Worm (Caenorhabditis elegans) whole organism, L4 larva: ENCODE measurements around the gene chil-8.

Experiments used
- F44E2.7 ChIP-seq: fragments of 200-800 bp; sonication (Bioruptor generic); IDR thresholded peaks from 2 replicates; pipeline ENCODE4 v2.1.2; 2022; ENCODE audit warnings: missing genetic modification characterization, missing compliant biosample characterization
- aha-1 ChIP-seq: fragments of 150-350 bp; peaks from one replicate; lab custom pipeline; 2014; ENCODE audit warnings: missing biosample characterization, missing genetic modification characterization
- ceh-20 ChIP-seq: fragments of 200-800 bp; sonication (Bioruptor generic); IDR thresholded peaks from 2 replicates; pipeline ENCODE4 v1.3.6; 2022; ENCODE audit warnings: missing genetic modification reagents, missing genetic modification characterization, missing compliant biosample characterization
- fkh-10 ChIP-seq: fragments of 150-350 bp; optimal IDR thresholded peaks from 2 replicates; lab custom pipeline; 2014; ENCODE audit warnings: missing biosample characterization, missing genetic modification reagents, missing genetic modification characterization

chil-8 gene

ce11 chrII:9826946-9827345 lies 45.9 kb downstream of the chil-8 start:
- TF ChIP-seq fkh-10 (GFP tag; lab: Kevin White, UChicago): no peak
- no peak for TF ChIP-seq ceh-20 (GFP tag; lab: Robert Waterston, UW)
- no peak for TF ChIP-seq F44E2.7
- TF ChIP-seq aha-1 (tag; lab: Kevin White, UChicago): peak; percentile 56
